Fruit fly (Drosophila melanogaster): ENCODE measurements around the gene CG33493.

CG33493 gene

DNA sequence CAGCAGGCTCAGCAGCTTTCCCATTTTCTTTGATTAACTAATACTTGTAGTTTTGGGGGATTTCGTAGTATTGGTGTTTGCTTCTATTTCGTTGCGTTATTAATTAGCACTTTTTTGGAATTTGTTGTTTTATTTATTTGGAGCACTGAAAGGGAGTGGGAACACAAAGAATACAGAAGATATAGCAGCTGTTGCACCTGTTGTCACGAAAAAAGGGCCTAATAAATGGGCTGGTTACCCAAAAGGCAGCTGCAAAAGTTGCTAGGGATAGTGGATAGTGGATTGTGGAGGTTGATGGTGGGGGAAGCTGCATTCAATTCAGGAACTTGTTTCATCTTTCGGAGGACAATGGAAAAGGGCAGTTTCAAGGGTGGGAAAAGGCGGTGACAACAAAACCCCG, 33.4 kb downstream of the CG33493 start:
- TF ChIP-seq vnd (GFP tag; IDR thresholded peaks at IDR 0.05; ENCODE audit: partially characterized antibody) (no peak), her (GFP tag; optimal IDR thresholded peaks at IDR 0.05) (no peak), Med (GFP tag) (peak; percentile 29), emc (GFP tag; optimal IDR thresholded peaks at IDR 0.05) (no peak), ac (GFP tag; optimal IDR thresholded peaks at IDR 0.05) (peak; percentile 91), ranshi (GFP tag; IDR thresholded peaks at IDR 0.05) (0 out of 2 replicates have a peak, but pooled peaks have one; percentile 10), Nf-YA (GFP tag; IDR thresholded peaks at IDR 0.05) (0 out of 2 replicates have a peak, but pooled peaks have one; percentile 11), da (GFP tag; optimal IDR thresholded peaks at IDR 0.05) (peak; percentile 1), CG1233 (GFP tag; optimal IDR thresholded peaks at IDR 0.05) (no peak), sens (GFP tag) (peak; percentile 19), stwl (tag; optimal IDR thresholded peaks at IDR 0.05) (no peak), CG14667 (GFP tag; IDR thresholded peaks at IDR 0.05) (no peak), CG17361 (GFP tag; IDR thresholded peaks at IDR 0.05) (0 out of 3 replicates have a peak, but pooled peaks have one; percentile 7), cg (GFP tag; optimal IDR thresholded peaks at IDR 0.05) (peak; percentile 11), zfh1 (GFP tag; IDR thresholded peaks at IDR 0.05) (peak; percentile 5; the same call in 1 of the 3 replicates), Xrp1 (GFP tag; IDR thresholded peaks at IDR 0.05) (no peak), nau (GFP tag; optimal IDR thresholded peaks at IDR 0.05) (peak; percentile 57), Sry-δ (GFP tag; optimal IDR thresholded peaks at IDR 0.05) (no peak), Trl (optimal IDR thresholded peaks at IDR 0.05) (no peak), Trl (GFP tag; optimal IDR thresholded peaks at IDR 0.05) (no peak)

dm6 chr3L:10658362-10659127, 34.4 kb downstream of the CG33493 start:
- peak; percentile 56 to 73 for TF ChIP-seq Trl (optimal IDR thresholded peaks at IDR 0.05)
- no peak for TF ChIP-seq Trl (GFP tag; optimal IDR thresholded peaks at IDR 0.05)
- TF ChIP-seq CG34376 (GFP tag; optimal IDR thresholded peaks at IDR 0.05): no peak
- no peak for TF ChIP-seq grau (tag; optimal IDR thresholded peaks at IDR 0.05)
- TF ChIP-seq B-H2 (GFP tag; optimal IDR thresholded peaks at IDR 0.05): no peak
- no peak for TF ChIP-seq crp (GFP tag; optimal IDR thresholded peaks at IDR 0.05)
- no peak for TF ChIP-seq CG31388 (GFP tag; optimal IDR thresholded peaks at IDR 0.05)
- TF ChIP-seq Oaz (GFP tag; IDR thresholded peaks at IDR 0.05): no peak
- 0 out of 4 replicates have a peak, but pooled peaks have one; percentile 43 for TF ChIP-seq chinmo (GFP tag; IDR thresholded peaks at IDR 0.05; ENCODE audit: partially characterized antibody)
- TF ChIP-seq toy (GFP tag; IDR thresholded peaks at IDR 0.05): no peak
- TF ChIP-seq corto (GFP tag; optimal IDR thresholded peaks at IDR 0.05): no peak
- no peak for TF ChIP-seq jing (GFP tag; optimal IDR thresholded peaks at IDR 0.05)
- TF ChIP-seq sug (tag; optimal IDR thresholded peaks at IDR 0.05): peak; percentile 21
- peak; percentile 68 for TF ChIP-seq cwo (GFP tag; optimal IDR thresholded peaks at IDR 0.05)
- TF ChIP-seq CG32772 (GFP tag; IDR thresholded peaks at IDR 0.05): no peak
- TF ChIP-seq Gug (GFP tag; IDR thresholded peaks at IDR 0.05): no peak
- TF ChIP-seq twi (tag; optimal IDR thresholded peaks at IDR 0.05): no peak
- no peak for TF ChIP-seq CG18619 (GFP tag; optimal IDR thresholded peaks at IDR 0.05)
- no peak for TF ChIP-seq Abd-B (GFP tag; optimal IDR thresholded peaks at IDR 0.05)

DNA sequence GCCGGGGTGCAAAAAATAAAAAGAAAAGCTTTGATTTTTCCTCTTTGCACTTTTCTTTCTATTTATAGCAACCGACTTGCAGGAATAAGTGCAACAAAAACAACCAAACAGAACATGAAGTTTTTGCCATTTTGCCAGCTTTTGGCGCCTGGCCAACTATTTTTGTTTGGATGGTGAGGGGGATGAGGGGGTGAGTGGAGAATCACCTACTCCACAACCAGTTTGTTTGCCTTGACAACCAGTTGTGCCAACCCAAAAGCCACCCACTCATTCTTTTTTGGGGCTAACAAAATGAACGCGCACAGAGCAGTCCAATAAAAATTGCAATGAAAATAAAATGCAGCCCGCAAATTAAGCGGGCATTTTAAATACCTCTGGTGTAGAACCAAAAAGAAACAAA, 35.7 kb downstream of the CG33493 start:
- TF ChIP-seq crol (GFP tag; IDR thresholded peaks at IDR 0.05) (peak; percentile 11; the same call in 1 of the 2 replicates), Bgb (GFP tag; IDR thresholded peaks at IDR 0.05; ENCODE audit: partially characterized antibody) (0 out of 2 replicates have a peak, but pooled peaks have one; percentile 14), nom (GFP tag; optimal IDR thresholded peaks at IDR 0.05) (no peak), Lhr (GFP tag; optimal IDR thresholded peaks at IDR 0.05) (no peak), tup (GFP tag; optimal IDR thresholded peaks at IDR 0.05) (no peak), Ets65A (GFP tag) (peak; percentile 80), CG43689 (GFP tag; IDR thresholded peaks at IDR 0.05) (0 out of 2 replicates have a peak, but pooled peaks have one; percentile 9)

Measured in whole organism, embryonic.